Worm (Caenorhabditis elegans): Measurements from ENCODE around the gene R31.2.

DNA sequence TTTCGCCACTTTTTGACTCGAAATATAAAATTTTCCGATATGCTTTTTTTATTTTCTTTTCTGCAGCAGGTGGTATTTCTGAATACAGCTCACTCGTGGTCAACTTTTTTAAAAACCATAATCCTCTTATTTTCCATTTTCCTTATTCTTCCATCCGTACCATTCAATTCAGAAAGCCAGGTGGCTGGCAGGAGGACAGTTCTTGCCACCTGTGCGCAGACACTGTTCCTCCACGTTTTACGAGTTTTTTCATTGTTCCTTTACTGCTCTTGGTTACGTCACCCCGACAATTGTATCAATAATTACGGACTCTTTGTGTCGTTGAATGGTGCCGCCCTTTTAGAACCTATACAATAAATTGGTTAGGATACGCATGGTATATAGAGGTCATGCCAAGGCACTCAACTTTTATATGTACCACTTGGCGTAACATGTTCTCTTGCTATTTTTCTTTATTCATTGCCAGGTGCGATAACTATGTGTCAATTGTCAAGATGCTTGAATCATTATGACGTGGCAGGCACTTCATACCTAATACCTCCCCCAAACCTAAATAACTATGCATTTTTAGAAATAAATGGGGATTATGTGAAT, 35.6 kb downstream of the R31.2 start:
- TF ChIP-seq fos-1 (tag; optimal IDR thresholded peaks at IDR 0.05) (no peak), nhr-237 (tag; optimal IDR thresholded peaks at IDR 0.05) (no peak), nhr-11 (tag; optimal IDR thresholded peaks at IDR 0.05) (no peak), ama-1 (optimal IDR thresholded peaks at IDR 0.05) (no peak), nhr-129 (tag; optimal IDR thresholded peaks at IDR 0.05) (no peak), elt-3 (tag; optimal IDR thresholded peaks at IDR 0.05) (no peak), F13H6.1 (tag; optimal IDR thresholded peaks at IDR 0.05) (no peak), unc-62 (GFP tag; optimal IDR thresholded peaks at IDR 0.05) (no peak), elt-1 (tag; optimal IDR thresholded peaks at IDR 0.05) (no peak), Y55F3AM.14 (GFP tag; optimal IDR thresholded peaks at IDR 0.05) (no peak), ztf-11 (tag; optimal IDR thresholded peaks at IDR 0.05) (no peak), nhr-77 (tag; optimal IDR thresholded peaks at IDR 0.05) (no peak), ztf-4 (tag; optimal IDR thresholded peaks at IDR 0.05) (no peak), lsy-2 (tag; optimal IDR thresholded peaks at IDR 0.05) (no peak)
